Worm (Caenorhabditis elegans): ENCODE measurements around the gene F18E3.12.

DNA sequence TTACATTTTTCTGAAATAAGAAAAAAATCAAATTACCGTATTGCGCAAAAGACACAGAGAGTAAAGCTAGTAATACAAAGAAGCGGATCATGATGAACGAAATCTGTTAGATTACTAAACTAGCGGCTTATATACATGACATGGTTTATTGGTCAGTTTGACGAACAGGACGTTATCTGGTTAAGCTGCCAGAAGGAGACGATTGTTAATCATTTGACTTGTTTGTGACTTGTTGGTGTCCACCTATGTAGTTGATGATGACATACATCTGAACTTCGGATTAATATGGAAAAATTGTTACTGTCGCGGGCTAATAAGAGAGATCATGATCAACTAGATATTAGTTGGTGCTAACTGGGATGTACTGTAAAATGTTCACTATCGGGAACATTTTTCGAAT is 14.7 kb upstream of the F18E3.12 start, which contains the start of gene cnc-9:
- TF ChIP-seq flh-1 (GFP tag; optimal IDR thresholded peaks at IDR 0.05) = no peak
- TF ChIP-seq sptf-1 (tag; optimal IDR thresholded peaks at IDR 0.05) = no peak
- TF ChIP-seq ces-1 (GFP tag; optimal IDR thresholded peaks at IDR 0.05) = no peak
- no peak for TF ChIP-seq mab-5 (tag; optimal IDR thresholded peaks at IDR 0.05)
- no peak for TF ChIP-seq mls-2 (tag; optimal IDR thresholded peaks at IDR 0.05)
- no peak for TF ChIP-seq nhr-12 (tag; optimal IDR thresholded peaks at IDR 0.05)

Measured in whole organism, mixed stage, embryonic.